Fruit fly (Drosophila melanogaster): ENCODE measurements around the gene CG17839.

The CG17839 gene

DNA sequence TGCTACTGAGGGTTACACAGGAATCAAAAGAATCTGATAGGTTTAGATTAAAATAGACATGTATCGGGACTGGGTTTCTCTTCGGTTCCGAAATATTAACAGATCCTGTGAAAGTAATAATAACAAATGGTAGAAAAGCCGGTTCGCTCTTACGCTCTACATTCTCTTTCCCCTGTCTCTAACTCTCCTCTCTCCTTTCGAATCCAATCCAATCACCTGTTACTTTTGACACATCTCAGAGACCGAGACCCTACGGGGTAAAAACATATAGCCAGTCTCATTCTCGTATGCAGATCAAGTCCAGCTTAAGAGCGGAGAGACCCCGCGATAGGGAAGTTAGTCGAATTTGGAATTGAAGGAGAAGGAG lies 46.2 kb upstream of the CG17839 start:
- TF ChIP-seq toe (GFP tag; optimal IDR thresholded peaks at IDR 0.05), result no peak
- TF ChIP-seq CG1620 (GFP tag; optimal IDR thresholded peaks at IDR 0.05), result no peak
- TF ChIP-seq Hr96 (GFP tag; optimal IDR thresholded peaks at IDR 0.05), result no peak

DNA sequence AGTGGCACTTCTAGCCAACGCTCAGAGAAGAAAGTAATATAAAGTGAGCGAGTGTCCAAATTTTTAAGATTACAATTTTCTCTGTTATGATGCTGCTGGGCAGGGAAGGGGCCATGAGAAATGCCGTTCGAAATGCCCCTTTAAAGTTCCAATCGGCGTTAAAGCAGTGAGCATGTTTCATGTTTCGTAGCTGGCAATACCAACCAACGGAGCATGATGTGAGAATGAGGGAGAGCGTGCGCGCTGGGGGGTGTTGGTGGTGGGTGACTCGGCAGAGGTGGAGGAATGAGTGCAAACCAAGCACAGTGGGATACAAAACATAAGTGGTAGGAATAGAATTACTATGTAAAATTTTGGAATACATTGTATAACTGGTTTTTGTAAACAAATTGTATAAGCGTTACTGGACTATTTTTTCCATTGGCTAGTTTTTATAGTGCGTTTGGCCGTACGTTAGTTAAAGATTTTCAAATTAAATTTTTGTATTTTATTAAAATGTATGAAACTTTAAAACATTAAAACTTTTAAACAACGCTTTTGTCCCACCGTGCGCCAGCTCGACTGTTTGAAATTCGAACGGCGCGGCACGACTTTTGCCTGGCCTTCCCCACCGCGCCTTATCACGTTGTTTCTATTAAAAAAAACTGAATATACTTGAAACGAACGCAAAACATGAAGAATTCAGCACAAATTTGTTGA lies 45.7 kb upstream of the CG17839 start:
- TF ChIP-seq pad (GFP tag; optimal IDR thresholded peaks at IDR 0.05) (peak; percentile 99), CG1620 (GFP tag; optimal IDR thresholded peaks at IDR 0.05) (peak; percentile 99), CG12768 (GFP tag; optimal IDR thresholded peaks at IDR 0.05) (peak; percentile 100), toe (GFP tag; optimal IDR thresholded peaks at IDR 0.05) (peak; percentile 100), Crg-1 (GFP tag; optimal IDR thresholded peaks at IDR 0.05) (peak; percentile 99), CG7101 (tag; optimal IDR thresholded peaks at IDR 0.05) (peak; percentile 100), Hr96 (GFP tag; optimal IDR thresholded peaks at IDR 0.05) (peak; percentile 99), kay (GFP tag; ENCODE audit: borderline replicate concordance) (peak; percentile 99), Clk (GFP tag; optimal IDR thresholded peaks at IDR 0.05) (peak; percentile 100), tj (GFP tag; optimal IDR thresholded peaks at IDR 0.05) (peak; percentile 97), CG5204 (GFP tag; optimal IDR thresholded peaks at IDR 0.05) (peak; percentile 100), Mnt (GFP tag; optimal IDR thresholded peaks at IDR 0.05) (peak; percentile 95), cic (GFP tag; optimal IDR thresholded peaks at IDR 0.05) (peak; percentile 97), CG33017 (tag; optimal IDR thresholded peaks at IDR 0.05) (peak; percentile 100), bab1 (GFP tag; optimal IDR thresholded peaks at IDR 0.05) (peak; percentile 99), CG14711 (tag; optimal IDR thresholded peaks at IDR 0.05) (peak; percentile 98), CG7045 (GFP tag; optimal IDR thresholded peaks at IDR 0.05) (peak; percentile 100), ovo (GFP tag; optimal IDR thresholded peaks at IDR 0.05) (peak; percentile 99), cnc (optimal IDR thresholded peaks at IDR 0.05) (peak; percentile 73 to 80), CG11617 (GFP tag; optimal IDR thresholded peaks at IDR 0.05) (peak; percentile 100)

DNA sequence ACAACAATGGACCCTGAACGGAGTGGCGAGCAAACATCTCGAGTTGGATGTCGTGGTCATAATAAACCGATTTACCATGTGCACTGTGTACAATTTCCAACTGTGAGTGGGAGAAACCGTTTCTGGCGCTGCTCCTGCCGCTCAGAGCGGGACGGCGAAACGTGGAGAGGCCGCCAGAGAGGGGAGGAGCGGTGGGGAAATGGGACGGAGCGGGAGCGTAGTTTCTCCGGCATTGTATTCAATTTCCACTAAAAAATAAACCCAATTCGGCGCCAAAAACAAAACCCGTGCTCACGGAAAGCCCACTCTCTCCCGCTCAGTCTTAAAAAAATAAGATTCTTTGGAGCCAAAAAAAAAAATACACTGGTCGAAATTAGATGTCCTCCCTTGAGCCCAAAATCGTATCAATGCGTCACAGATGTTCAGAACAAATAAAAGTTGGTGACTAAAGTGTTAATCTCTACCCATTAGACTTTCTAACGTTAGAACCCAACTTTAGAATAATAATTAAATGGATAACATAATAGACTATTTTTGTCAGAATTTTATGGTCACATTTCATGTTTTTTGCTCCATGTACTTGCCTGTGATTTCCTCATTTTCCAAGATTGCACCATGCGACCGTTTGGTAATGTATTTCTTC lies 44.8 kb upstream of the CG17839 start:
- TF ChIP-seq CG7101 (tag; optimal IDR thresholded peaks at IDR 0.05) (peak; percentile 58), bab1 (GFP tag; optimal IDR thresholded peaks at IDR 0.05) (peak; percentile 58), tj (GFP tag; optimal IDR thresholded peaks at IDR 0.05) (no peak), cic (GFP tag; optimal IDR thresholded peaks at IDR 0.05) (no peak), toe (GFP tag; optimal IDR thresholded peaks at IDR 0.05) (no peak), Clk (GFP tag; optimal IDR thresholded peaks at IDR 0.05) (no peak), CG5204 (GFP tag; optimal IDR thresholded peaks at IDR 0.05) (peak; percentile 55), CG12768 (GFP tag; optimal IDR thresholded peaks at IDR 0.05) (no peak), Mnt (GFP tag; optimal IDR thresholded peaks at IDR 0.05) (peak; percentile 75), CG33017 (tag; optimal IDR thresholded peaks at IDR 0.05) (peak; percentile 30), pad (GFP tag; optimal IDR thresholded peaks at IDR 0.05) (peak; percentile 87), CG14711 (tag; optimal IDR thresholded peaks at IDR 0.05) (peak; percentile 10)

dm6 chr3L:14760949-14761348 lies 44.0 kb upstream of the CG17839 start, which contains the start of gene Trl:
Gene Trl (minus strand): TSS chr3L:14761049.
- TF ChIP-seq kay (GFP tag; ENCODE audit: borderline replicate concordance) (peak; percentile 87), CG7045 (GFP tag; optimal IDR thresholded peaks at IDR 0.05) (no peak)

DNA sequence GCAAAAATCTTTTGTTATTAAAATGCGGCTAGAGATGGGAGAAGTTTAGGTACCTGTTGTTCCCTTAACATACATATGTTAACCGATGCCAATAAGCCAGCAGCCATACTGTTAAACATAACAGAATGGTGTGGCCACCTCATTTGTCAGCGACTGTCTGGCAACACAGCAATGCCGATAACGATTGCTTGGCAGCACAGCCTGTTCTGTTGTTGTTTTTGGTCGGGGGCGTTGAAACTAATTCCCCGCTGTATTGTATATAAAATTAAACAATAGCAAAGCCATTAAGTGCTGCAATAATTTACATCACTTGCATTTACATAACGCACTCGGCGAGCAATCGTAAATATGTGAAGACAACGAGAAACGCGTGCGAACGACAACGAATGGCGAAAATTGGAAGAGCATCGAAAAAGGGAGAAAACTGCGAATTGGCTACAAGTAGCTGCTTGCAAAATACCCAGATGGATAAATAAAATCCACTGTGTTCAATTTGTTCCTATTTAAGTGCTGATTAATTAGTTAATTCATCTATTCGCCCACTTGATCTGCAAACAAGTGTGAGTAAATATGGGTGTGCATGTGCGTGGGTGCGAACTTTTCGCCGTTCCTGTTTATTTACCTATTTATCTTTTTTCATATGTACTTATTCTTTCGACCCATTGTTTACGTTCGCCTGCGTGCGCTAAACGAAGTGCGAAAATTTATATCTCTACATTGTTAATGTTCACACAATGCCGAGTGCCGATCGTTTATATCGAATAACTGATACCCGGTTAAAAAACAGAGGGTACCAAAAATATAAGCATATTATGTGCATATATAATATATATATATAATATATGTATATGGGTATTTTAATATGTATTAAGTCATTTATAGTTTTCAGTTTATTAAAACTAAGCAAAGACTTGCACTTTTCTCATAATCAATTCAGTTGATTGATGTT lies 42.8 kb upstream of the CG17839 start, which contains the start of the genes Tsen34 and Mgat4a:
Gene Tsen34, minus strand, starts transcription at position 8 of the 949 bp plus-strand sequence.
Gene Mgat4a, plus strand, starts transcription at position 192 of the 949 bp plus-strand sequence.
- TF ChIP-seq CG5204 (GFP tag; optimal IDR thresholded peaks at IDR 0.05) (no peak), ovo (GFP tag; optimal IDR thresholded peaks at IDR 0.05) (peak; percentile 38), CG12768 (GFP tag; optimal IDR thresholded peaks at IDR 0.05) (peak; percentile 70), CG11617 (GFP tag; optimal IDR thresholded peaks at IDR 0.05) (peak; percentile 32), cnc (optimal IDR thresholded peaks at IDR 0.05) (no peak), pad (GFP tag; optimal IDR thresholded peaks at IDR 0.05) (no peak), CG14711 (tag; optimal IDR thresholded peaks at IDR 0.05) (peak; percentile 16), bab1 (GFP tag; optimal IDR thresholded peaks at IDR 0.05) (peak; percentile 65), toe (GFP tag; optimal IDR thresholded peaks at IDR 0.05) (no peak), tj (GFP tag; optimal IDR thresholded peaks at IDR 0.05) (no peak), CG1620 (GFP tag; optimal IDR thresholded peaks at IDR 0.05) (peak; percentile 54), Mnt (GFP tag; optimal IDR thresholded peaks at IDR 0.05) (peak; percentile 38), Crg-1 (GFP tag; optimal IDR thresholded peaks at IDR 0.05) (peak; percentile 80), CG33017 (tag; optimal IDR thresholded peaks at IDR 0.05) (no peak), CG7045 (GFP tag; optimal IDR thresholded peaks at IDR 0.05) (peak; percentile 68), kay (GFP tag; ENCODE audit: borderline replicate concordance) (no peak), cic (GFP tag; optimal IDR thresholded peaks at IDR 0.05) (peak; percentile 72), Clk (GFP tag; optimal IDR thresholded peaks at IDR 0.05) (no peak), CG7101 (tag; optimal IDR thresholded peaks at IDR 0.05) (peak; percentile 7), Hr96 (GFP tag; optimal IDR thresholded peaks at IDR 0.05) (no peak)

Measured in whole organism, adult.